Fruit fly (Drosophila melanogaster) whole organism, embryonic: ENCODE results near the gene CG5892.
A peak's percentile ranks its signal among the peaks of the same experiment; 100 is the strongest.

Source experiments
- Abd-B ChIP-seq: fragments of 200-800 bp; sonication (Bioruptor generic); optimal IDR thresholded peaks from 2 replicates; lab custom pipeline; 2018; ENCODE audit warnings: missing biosample characterization, mild to moderate bottlenecking, missing genetic modification characterization, moderate library complexity
- Adf1 ChIP-seq: fragments of 200-800 bp; sonication (Bioruptor generic); IDR thresholded peaks from 2 replicates; pipeline ENCODE4 v1.3.6; 2022; ENCODE audit warnings: missing biosample characterization, missing genetic modification characterization
- Bteb2 ChIP-seq: fragments of 200-800 bp; sonication (Bioruptor generic); optimal IDR thresholded peaks from 2 replicates; lab custom pipeline; 2016; ENCODE audit warnings: missing biosample characterization, missing genetic modification characterization
- CG10267 ChIP-seq: fragments of 200-800 bp; sonication (Bioruptor generic); optimal IDR thresholded peaks from 2 replicates; lab custom pipeline; 2018; ENCODE audit warnings: missing biosample characterization, mild to moderate bottlenecking, missing genetic modification characterization, moderate library complexity
- CG11695 ChIP-seq: fragments of 200-800 bp; sonication (Bioruptor generic); IDR thresholded peaks from 3 replicates; pipeline ENCODE4 v1.3.6; 2022; ENCODE audit warnings: missing biosample characterization, missing genetic modification characterization
- CG11696 ChIP-seq: fragments of 200-800 bp; sonication (Bioruptor generic); IDR thresholded peaks from 2 replicates; pipeline ENCODE4 v1.3.6; 2022; ENCODE audit warnings: missing biosample characterization, missing genetic modification characterization
- CG12219 ChIP-seq: fragments of 200-800 bp; sonication (Bioruptor generic); optimal IDR thresholded peaks from 3 replicates; lab custom pipeline; 2018; ENCODE audit warnings: missing biosample characterization, mild to moderate bottlenecking, missing genetic modification characterization
- CG16813 ChIP-seq: fragments of 200-800 bp; sonication (Bioruptor generic); IDR thresholded peaks from 3 replicates; pipeline ENCODE4 v1.3.6; 2022; ENCODE audit warnings: missing biosample characterization, missing genetic modification characterization; ENCODE audit not compliant: partially characterized antibody
- CG17802 ChIP-seq: fragments of 200-800 bp; sonication (Bioruptor generic); optimal IDR thresholded peaks from 2 replicates; lab custom pipeline; 2018; ENCODE audit warnings: missing biosample characterization, mild to moderate bottlenecking, missing genetic modification characterization, moderate library complexity
- CG17829 ChIP-seq: fragments of 200-800 bp; optimal IDR thresholded peaks from 2 replicates; lab custom pipeline; 2019; ENCODE audit warnings: missing biosample characterization, mild to moderate bottlenecking, missing genetic modification characterization, moderate library complexity
- CG2199 ChIP-seq: fragments of 200-800 bp; sonication (Bioruptor generic); IDR thresholded peaks from 3 replicates; pipeline ENCODE4 v1.3.6; 2022; ENCODE audit warnings: missing biosample characterization, missing genetic modification characterization
- CG2712 ChIP-seq: fragments of 200-800 bp; optimal IDR thresholded peaks from 3 replicates; lab custom pipeline; 2019; ENCODE audit warnings: missing biosample characterization, mild to moderate bottlenecking, missing genetic modification characterization, moderate library complexity
- CG30431 ChIP-seq: fragments of 200-800 bp; sonication (Bioruptor generic); optimal IDR thresholded peaks from 2 replicates; lab custom pipeline; 2017; ENCODE audit warnings: missing biosample characterization, missing genetic modification characterization
- CG34224 ChIP-seq: fragments of 200-800 bp; sonication (Bioruptor generic); IDR thresholded peaks from 3 replicates; pipeline ENCODE4 v1.3.6; 2022; ENCODE audit warnings: missing biosample characterization, missing genetic modification characterization; ENCODE audit not compliant: partially characterized antibody
- CG6272 ChIP-seq: fragments of 200-800 bp; sonication (Bioruptor generic); IDR thresholded peaks from 2 replicates; pipeline ENCODE4 v1.3.6; 2022; ENCODE audit warnings: missing biosample characterization, missing genetic modification characterization
- CG7372 ChIP-seq: fragments of 200-800 bp; sonication (Bioruptor generic); IDR thresholded peaks from 2 replicates; pipeline ENCODE4 v1.3.6; 2022; ENCODE audit warnings: missing biosample characterization, missing genetic modification characterization
- CG7745 ChIP-seq: fragments of 200-800 bp; sonication (Bioruptor generic); optimal IDR thresholded peaks from 2 replicates; lab custom pipeline; 2018; ENCODE audit warnings: missing biosample characterization, mild to moderate bottlenecking, missing genetic modification characterization, moderate library complexity
- CkIIα-i1 ChIP-seq: fragments of 200-800 bp; sonication (Bioruptor generic); IDR thresholded peaks from 2 replicates; pipeline ENCODE4 v1.3.6; 2022; ENCODE audit warnings: missing biosample characterization, missing genetic modification characterization
- Dbx ChIP-seq: fragments of 200-800 bp; sonication (Bioruptor generic); IDR thresholded peaks from 3 replicates; pipeline ENCODE4 v1.3.6; 2022; ENCODE audit warnings: missing biosample characterization, missing genetic modification characterization
- Dek ChIP-seq: fragments of 200-800 bp; sonication (Bioruptor generic); optimal IDR thresholded peaks from 3 replicates; lab custom pipeline; 2019; ENCODE audit warnings: missing biosample characterization, mild to moderate bottlenecking, missing genetic modification characterization, moderate library complexity
- Dp ChIP-seq: fragments of 200-800 bp; sonication (Bioruptor generic); optimal IDR thresholded peaks from 2 replicates; lab custom pipeline; 2018; ENCODE audit warnings: missing biosample characterization, mild to moderate bottlenecking, missing genetic modification characterization, moderate library complexity
- Ets65A ChIP-seq: fragments of 200-800 bp; sonication (Bioruptor generic); peaks from one replicate; lab custom pipeline; 2016; ENCODE audit warnings: missing biosample characterization, missing genetic modification characterization
- Hr39 ChIP-seq: fragments of >200 bp; optimal IDR thresholded peaks from 2 replicates; lab custom pipeline; 2017
- Hr51 ChIP-seq, 2 experiments: fragments of 200-800 bp; sonication (Bioruptor generic); optimal IDR thresholded peaks; 2 replicates in 1 of 2; 3 replicates in 1 of 2; lab custom pipeline; 2016 to 2018; ENCODE audit warnings: missing biosample characterization in 2 of 2, missing genetic modification characterization in 2 of 2, mild to moderate bottlenecking in 1 of 2, moderate library complexity in 1 of 2
- Hr78 ChIP-seq, 2 experiments: fragments of 200-800 bp in 1 of 2; fragments of >200 bp in 1 of 2; sonication (Bioruptor generic) in 1 of 2; optimal IDR thresholded peaks; 2 replicates each; lab custom pipeline; 2017 to 2019; ENCODE audit warnings: missing biosample characterization in 2 of 2, missing genetic modification characterization in 2 of 2, mild to moderate bottlenecking in 1 of 2, moderate library complexity in 1 of 2
- Lim3 ChIP-seq: fragments of 200-800 bp; sonication (Bioruptor generic); IDR thresholded peaks from 2 replicates; pipeline ENCODE4 v1.3.6; 2022; ENCODE audit warnings: missing biosample characterization, missing genetic modification characterization
- MBD-R2 ChIP-seq: fragments of 200-800 bp; sonication (Bioruptor generic); IDR thresholded peaks from 2 replicates; pipeline ENCODE4 v1.3.6; 2022; ENCODE audit warnings: missing biosample characterization, missing genetic modification characterization
- NC2α ChIP-seq: fragments of 200-800 bp; sonication (Bioruptor generic); optimal IDR thresholded peaks from 2 replicates; lab custom pipeline; 2016; ENCODE audit warnings: missing biosample characterization, missing genetic modification characterization
- Neu2 ChIP-seq: fragments of 200-800 bp; sonication (Bioruptor generic); optimal IDR thresholded peaks from 3 replicates; lab custom pipeline; 2016; ENCODE audit warnings: missing biosample characterization, missing genetic modification characterization, borderline replicate concordance
- Sin3A ChIP-seq: fragments of >200 bp; optimal IDR thresholded peaks from 2 replicates; lab custom pipeline; 2018
- ab ChIP-seq: fragments of 200-800 bp; sonication (Bioruptor generic); optimal IDR thresholded peaks from 2 replicates; lab custom pipeline; 2016; ENCODE audit warnings: missing biosample characterization, missing genetic modification characterization
- chinmo ChIP-seq: fragments of 200-800 bp; sonication (Bioruptor generic); IDR thresholded peaks from 4 replicates; pipeline ENCODE4 v1.3.6; 2022; ENCODE audit warnings: missing biosample characterization, missing genetic modification characterization; ENCODE audit not compliant: partially characterized antibody
- ci ChIP-seq: fragments of 200-800 bp; sonication (Bioruptor generic); IDR thresholded peaks from 3 replicates; pipeline ENCODE4 v1.3.6; 2022; ENCODE audit warnings: missing biosample characterization, missing genetic modification characterization
- danr ChIP-seq: fragments of 200-800 bp; sonication (Bioruptor generic); IDR thresholded peaks from 2 replicates; pipeline ENCODE4 v1.3.6; 2022; ENCODE audit warnings: missing biosample characterization, missing genetic modification characterization
- dimm ChIP-seq: fragments of 200-800 bp; sonication (Bioruptor generic); IDR thresholded peaks from 2 replicates; pipeline ENCODE4 v1.3.6; 2022; ENCODE audit warnings: missing biosample characterization, missing genetic modification characterization
- en ChIP-seq: fragments of 200-800 bp; sonication (Bioruptor generic); optimal IDR thresholded peaks from 2 replicates; lab custom pipeline; 2016; ENCODE audit warnings: missing biosample characterization, missing genetic modification characterization
- fd102C ChIP-seq: fragments of 200-800 bp; sonication (Bioruptor generic); optimal IDR thresholded peaks from 2 replicates; lab custom pipeline; 2018; ENCODE audit warnings: missing biosample characterization, mild to moderate bottlenecking, missing genetic modification characterization, moderate library complexity
- gcm ChIP-seq: fragments of 200-800 bp; sonication (Bioruptor generic); optimal IDR thresholded peaks from 2 replicates; lab custom pipeline; 2019; ENCODE audit warnings: missing biosample characterization, mild to moderate bottlenecking, missing genetic modification characterization, moderate library complexity
- ham ChIP-seq: fragments of 200-800 bp; sonication (Bioruptor generic); IDR thresholded peaks from 2 replicates; pipeline ENCODE4 v1.3.6; 2022; ENCODE audit warnings: missing biosample characterization, missing genetic modification characterization
- hb ChIP-seq: fragments of 200-800 bp; sonication (Bioruptor generic); IDR thresholded peaks from 3 replicates; pipeline ENCODE4 v1.3.6; 2022; ENCODE audit warnings: missing biosample characterization, missing genetic modification characterization; ENCODE audit not compliant: partially characterized antibody
- phol ChIP-seq: fragments of 200-800 bp; sonication (Bioruptor generic); optimal IDR thresholded peaks from 3 replicates; lab custom pipeline; 2018; ENCODE audit warnings: missing biosample characterization, mild to moderate bottlenecking, missing genetic modification characterization, moderate library complexity
- pnt ChIP-seq: fragments of 200-800 bp; sonication (Bioruptor generic); optimal IDR thresholded peaks from 3 replicates; lab custom pipeline; 2016; ENCODE audit warnings: missing biosample characterization, missing genetic modification characterization
- sd ChIP-seq: fragments of 200-800 bp; sonication (Bioruptor generic); optimal IDR thresholded peaks from 3 replicates; lab custom pipeline; 2018; ENCODE audit warnings: missing biosample characterization, mild to moderate bottlenecking, missing genetic modification characterization, moderate library complexity
- sob ChIP-seq: fragments of 200-800 bp; sonication (Bioruptor generic); IDR thresholded peaks from 2 replicates; pipeline ENCODE4 v1.3.6; 2022; ENCODE audit warnings: missing biosample characterization, missing genetic modification characterization
- sqz ChIP-seq: fragments of 200-800 bp; sonication (Bioruptor generic); optimal IDR thresholded peaks from 3 replicates; lab custom pipeline; 2018; ENCODE audit warnings: missing biosample characterization, mild to moderate bottlenecking, missing genetic modification characterization
- trh ChIP-seq: fragments of 200-800 bp; sonication (Bioruptor generic); optimal IDR thresholded peaks from 2 replicates; lab custom pipeline; 2016; ENCODE audit warnings: missing biosample characterization, missing genetic modification characterization
- twi ChIP-seq: fragments of 200-800 bp; optimal IDR thresholded peaks from 2 replicates; lab custom pipeline; 2019; ENCODE audit warnings: missing biosample characterization, mild to moderate bottlenecking, missing genetic modification characterization, moderate library complexity
- vnd ChIP-seq: fragments of 200-800 bp; sonication (Bioruptor generic); IDR thresholded peaks from 3 replicates; pipeline ENCODE4 v1.3.6; 2022; ENCODE audit warnings: missing biosample characterization, missing genetic modification characterization; ENCODE audit not compliant: partially characterized antibody
- z ChIP-seq: fragments of 200-800 bp; sonication (Bioruptor generic); IDR thresholded peaks from 3 replicates; pipeline ENCODE4 v1.3.6; 2022; ENCODE audit warnings: missing biosample characterization, missing genetic modification characterization

Gene CG5892

dm6 chr3R:21224230-21224629, 18.2 kb upstream of the CG5892 start (continued):
- TF ChIP-seq CG16813 (GFP tag; lab: Robert Waterston, UW) (no peak), Hr78 (GFP tag; optimal IDR thresholded peaks at IDR 0.05; lab: Kevin White, UChicago) (no peak), Sin3A (lab: Kevin White, UChicago) (no peak), CG6272 (GFP tag; lab: Robert Waterston, UW) (no peak), danr (GFP tag; lab: Robert Waterston, UW) (no peak), trh (GFP tag; lab: Kevin White, UChicago) (no peak), sqz (GFP tag; lab: Kevin White, UChicago) (no peak), Bteb2 (GFP tag; lab: Kevin White, UChicago) (no peak), CG2199 (no peak), CG12219 (GFP tag; lab: Kevin White, UChicago) (no peak), CG10267 (tag; lab: Kevin White, UChicago) (no peak), Abd-B (no peak), ci (GFP tag; lab: Robert Waterston, UW) (peak; percentile 84), CG17802 (tag; lab: Kevin White, UChicago) (no peak), Lim3 (GFP tag; lab: Robert Waterston, UW) (no peak), CkIIα-i1 (GFP tag; lab: Robert Waterston, UW) (no peak), Hr39 (lab: Kevin White, UChicago) (no peak), dimm (GFP tag; lab: Robert Waterston, UW) (no peak), CG34224 (GFP tag; lab: Robert Waterston, UW) (no peak; the same call in 2 of the 3 replicates), CG7372 (no peak), Hr51 (GFP tag; optimal IDR thresholded peaks at IDR 0.05; lab: Kevin White, UChicago) (no peak), Dbx (GFP tag; lab: Robert Waterston, UW) (no peak; the same call in 2 of the 3 replicates), en (GFP tag; lab: Kevin White, UChicago) (no peak), CG7745 (tag; lab: Kevin White, UChicago) (no peak), pnt (GFP tag; lab: Kevin White, UChicago) (no peak), Dek (tag; lab: Kevin White, UChicago) (no peak), MBD-R2 (GFP tag; lab: Robert Waterston, UW) (no peak), ham (GFP tag; lab: Robert Waterston, UW) (no peak), phol (tag; lab: Kevin White, UChicago) (no peak), CG11695 (no peak)

- TF ChIP-seq fd102C (GFP tag; lab: Kevin White, UChicago) (no peak), vnd (GFP tag; lab: Robert Waterston, UW) (no peak), sd (tag; lab: Kevin White, UChicago) (peak; percentile 21), NC2α (no peak), Adf1 (peak; percentile 64), Ets65A (GFP tag; lab: Kevin White, UChicago) (peak; percentile 83), gcm (GFP tag; lab: Kevin White, UChicago) (peak; percentile 72), CG17829 (tag; lab: Kevin White, UChicago) (no peak), twi (tag; lab: Kevin White, UChicago) (no peak), ab (no peak), CG11696 (GFP tag; lab: Robert Waterston, UW) (no peak), CG30431 (GFP tag; lab: Kevin White, UChicago) (no peak), Dp (GFP tag; lab: Kevin White, UChicago) (no peak), sob (GFP tag; lab: Robert Waterston, UW) (0 out of 2 replicates have a peak, but pooled peaks have one; percentile 14), CG2712 (tag; lab: Kevin White, UChicago) (no peak), chinmo (GFP tag; lab: Robert Waterston, UW) (0 out of 4 replicates have a peak, but pooled peaks have one; percentile 52), Neu2 (GFP tag; lab: Kevin White, UChicago) (peak; percentile 72), z (GFP tag; lab: Robert Waterston, UW) (peak; percentile 8; the same call in 1 of the 3 replicates), hb (GFP tag; lab: Robert Waterston, UW) (no peak)
Observed at dm6 chr3R:21237099-21237498, 5.3 kb upstream of the CG5892 start, which contains the start of gene e. Gene e, minus strand, starts transcription at chr3R:21237177.
